Fruit fly (Drosophila melanogaster) Kc167 (cell line): Measurements from ENCODE around the gene Adgf-B.

Experiments
- Sin3A ChIP-seq: fragments of >200 bp; optimal IDR thresholded peaks from 2 replicates; lab custom pipeline; 2018; ENCODE audit warnings: missing external identifiers
- insv ChIP-seq: fragments of >200 bp; optimal IDR thresholded peaks from 3 replicates; lab custom pipeline; 2018; ENCODE audit warnings: missing external identifiers
- psq ChIP-seq: fragments of >200 bp; optimal IDR thresholded peaks from 2 replicates; lab custom pipeline; 2017; ENCODE audit warnings: missing external identifiers

DNA sequence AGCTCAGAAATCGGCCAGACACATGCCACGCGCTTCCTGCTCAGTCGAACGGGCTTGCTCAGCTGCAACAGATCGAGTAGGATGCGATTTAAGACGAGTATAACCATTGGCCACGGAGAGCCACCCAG is 7.6 kb upstream of the Adgf-B start, which contains the start of gene CG32182:
- TF ChIP-seq insv (lab: Kevin White, UChicago) (no peak), Sin3A (no peak), psq (lab: Kevin White, UChicago) (no peak)
